Worm (Caenorhabditis elegans) whole organism, young adult: ENCODE results near the gene far-3.
A peak's percentile ranks its signal among the peaks of the same experiment; 100 is the strongest.

ENCODE experiments used
- D2030.7 ChIP-seq: fragments of 200-800 bp; sonication (Bioruptor generic); IDR thresholded peaks from 2 replicates; pipeline ENCODE4 v1.3.6; 2022; ENCODE audit warnings: missing genetic modification reagents, missing genetic modification characterization, missing compliant biosample characterization
- F23B12.7 ChIP-seq: sonication (generic microtip); optimal IDR thresholded peaks from 2 replicates; lab custom pipeline; 2017; ENCODE audit warnings: missing genetic modification characterization, mild to moderate bottlenecking, missing compliant biosample characterization, antibody characterized with exemption, moderate library complexity; ENCODE audit not compliant: insufficient read depth
- F49E8.2 ChIP-seq: sonication (generic microtip); optimal IDR thresholded peaks from 3 replicates; lab custom pipeline; 2017; ENCODE audit warnings: missing genetic modification characterization, mild to moderate bottlenecking, missing compliant biosample characterization, antibody characterized with exemption, moderate library complexity; ENCODE audit not compliant: insufficient read depth
- Y53F4B.3 ChIP-seq: fragments of 200-800 bp; sonication (Bioruptor generic); IDR thresholded peaks from 2 replicates; pipeline ENCODE4 v1.3.6; 2022; ENCODE audit warnings: missing genetic modification reagents, missing genetic modification characterization, missing compliant biosample characterization
- ama-1 ChIP-seq, 3 experiments: fragments of 150-350 bp in 1 of 3; sonication (generic microtip) in 2 of 3; optimal IDR thresholded peaks; 2 replicates each; lab custom pipeline; 2014 to 2018; ENCODE audit warnings: missing biosample characterization in 2 of 3, missing genetic modification characterization in 2 of 3, missing genetic modification reagents in 2 of 3
- attf-5 ChIP-seq: fragments of 200-800 bp; sonication (Bioruptor generic); optimal IDR thresholded peaks from 2 replicates; lab custom pipeline; 2018; ENCODE audit warnings: mild to moderate bottlenecking, missing genetic modification characterization, missing compliant biosample characterization
- dpff-1 ChIP-seq: sonication (generic microtip); optimal IDR thresholded peaks from 2 replicates; lab custom pipeline; 2017; ENCODE audit warnings: mild to moderate bottlenecking, missing genetic modification characterization, missing compliant biosample characterization
- ets-4 ChIP-seq: fragments of 200-800 bp; sonication (Bioruptor generic); optimal IDR thresholded peaks from 2 replicates; lab custom pipeline; 2018; ENCODE audit warnings: mild to moderate bottlenecking, missing genetic modification characterization, missing compliant biosample characterization
- lsl-1 ChIP-seq: fragments of 200-800 bp; sonication (Bioruptor generic); optimal IDR thresholded peaks from 2 replicates; lab custom pipeline; 2018; ENCODE audit warnings: mild to moderate bottlenecking, missing genetic modification characterization, moderate library complexity, missing compliant biosample characterization
- nfya-1 ChIP-seq: sonication (generic microtip); optimal IDR thresholded peaks from 2 replicates; lab custom pipeline; 2017; ENCODE audit warnings: antibody characterized with exemption, missing compliant biosample characterization, missing genetic modification characterization, borderline replicate concordance; ENCODE audit not compliant: insufficient read depth
- rpc-1 ChIP-seq, 2 experiments: fragments of 150-350 bp in 1 of 2; sonication (generic microtip) in 1 of 2; optimal IDR thresholded peaks; 2 replicates each; lab custom pipeline; 2014 to 2018; ENCODE audit warnings: missing biosample characterization in 1 of 2, missing genetic modification characterization in 1 of 2, missing genetic modification reagents in 1 of 2, missing genotype in 1 of 2
- snpc-4 ChIP-seq, 5 experiments: fragments of 150-350 bp in 1 of 5; sonication (generic microtip) in 4 of 5; optimal IDR thresholded peaks; 2 replicates each; lab custom pipeline; 2014 to 2018; ENCODE audit warnings: missing genetic modification characterization in 5 of 5, missing biosample characterization in 3 of 5, antibody characterized with exemption in 2 of 5, mild to moderate bottlenecking in 2 of 5, missing compliant biosample characterization in 2 of 5, missing genotype in 2 of 5, moderate library complexity in 2 of 5, missing genetic modification reagents in 1 of 5
- unc-62 ChIP-seq: fragments of 150-350 bp; optimal IDR thresholded peaks from 2 replicates; lab custom pipeline; 2014; ENCODE audit warnings: missing biosample characterization, missing genetic modification reagents, missing genetic modification characterization

DNA sequence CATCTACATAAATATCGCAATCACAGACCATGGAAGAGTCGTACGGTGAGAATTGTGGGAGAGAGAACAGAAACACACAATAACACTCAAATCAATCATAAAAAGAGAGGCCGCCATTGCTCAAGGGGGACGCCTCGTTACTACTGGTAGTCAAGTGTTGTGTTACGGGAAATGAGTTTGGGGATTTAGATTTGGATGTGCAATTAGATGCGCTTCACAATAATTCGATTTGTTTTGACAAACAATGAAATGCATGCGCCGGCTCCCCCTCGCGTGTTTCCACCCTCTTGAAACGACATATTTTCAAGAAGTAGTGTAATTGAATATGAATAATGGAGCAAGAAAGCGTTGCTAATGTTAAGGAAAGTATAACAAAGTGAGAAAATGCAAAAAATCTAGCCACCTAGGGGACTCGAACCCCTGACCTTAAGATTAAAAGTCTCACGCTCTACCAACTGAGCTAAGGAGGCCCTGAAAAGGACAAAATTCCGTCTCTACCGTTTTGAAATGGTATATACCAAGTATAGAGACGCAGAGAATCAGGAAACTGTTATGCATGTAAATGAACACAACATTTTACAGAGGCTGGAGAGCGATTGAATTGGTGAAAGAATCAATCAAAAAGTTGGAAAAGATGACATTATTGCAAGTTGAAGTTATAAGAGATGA, 29.4 kb upstream of the far-3 start:
- peak; percentile 49 for TF ChIP-seq D2030.7 (GFP tag; lab: Robert Waterston, UW)
- TF ChIP-seq ama-1 (optimal IDR thresholded peaks at IDR 0.05; lab: Kevin White, UChicago), result no peak
- TF ChIP-seq ama-1 (GFP tag; optimal IDR thresholded peaks at IDR 0.05; lab: Kevin White, UChicago), result no peak
- no peak for TF ChIP-seq nfya-1 (tag; lab: Kevin White, UChicago)
- no peak for TF ChIP-seq attf-5 (GFP tag; lab: Kevin White, UChicago)
- TF ChIP-seq dpff-1, result no peak
- TF ChIP-seq lsl-1 (GFP tag; lab: Kevin White, UChicago), result no peak
- no peak for TF ChIP-seq ets-4
- no peak for TF ChIP-seq F23B12.7 (tag; lab: Kevin White, UChicago)
- no peak for TF ChIP-seq F49E8.2 (tag; lab: Kevin White, UChicago)
- no peak for TF ChIP-seq unc-62 (GFP tag; lab: Kevin White, UChicago)
- no peak for TF ChIP-seq snpc-4 (GFP tag; optimal IDR thresholded peaks at IDR 0.05; lab: Kevin White, UChicago)
- no peak for TF ChIP-seq snpc-4 (tag; optimal IDR thresholded peaks at IDR 0.05; lab: Kevin White, UChicago)
- peak; percentile 46 for TF ChIP-seq rpc-1 (optimal IDR thresholded peaks at IDR 0.05; lab: Kevin White, UChicago)
- peak; percentile 79 for TF ChIP-seq rpc-1 (tag; optimal IDR thresholded peaks at IDR 0.05; lab: Kevin White, UChicago)
- no peak for TF ChIP-seq Y53F4B.3 (GFP tag; lab: Robert Waterston, UW)
